Fruit fly (Drosophila melanogaster): ENCODE measurements around the gene Ubc6.

DNA sequence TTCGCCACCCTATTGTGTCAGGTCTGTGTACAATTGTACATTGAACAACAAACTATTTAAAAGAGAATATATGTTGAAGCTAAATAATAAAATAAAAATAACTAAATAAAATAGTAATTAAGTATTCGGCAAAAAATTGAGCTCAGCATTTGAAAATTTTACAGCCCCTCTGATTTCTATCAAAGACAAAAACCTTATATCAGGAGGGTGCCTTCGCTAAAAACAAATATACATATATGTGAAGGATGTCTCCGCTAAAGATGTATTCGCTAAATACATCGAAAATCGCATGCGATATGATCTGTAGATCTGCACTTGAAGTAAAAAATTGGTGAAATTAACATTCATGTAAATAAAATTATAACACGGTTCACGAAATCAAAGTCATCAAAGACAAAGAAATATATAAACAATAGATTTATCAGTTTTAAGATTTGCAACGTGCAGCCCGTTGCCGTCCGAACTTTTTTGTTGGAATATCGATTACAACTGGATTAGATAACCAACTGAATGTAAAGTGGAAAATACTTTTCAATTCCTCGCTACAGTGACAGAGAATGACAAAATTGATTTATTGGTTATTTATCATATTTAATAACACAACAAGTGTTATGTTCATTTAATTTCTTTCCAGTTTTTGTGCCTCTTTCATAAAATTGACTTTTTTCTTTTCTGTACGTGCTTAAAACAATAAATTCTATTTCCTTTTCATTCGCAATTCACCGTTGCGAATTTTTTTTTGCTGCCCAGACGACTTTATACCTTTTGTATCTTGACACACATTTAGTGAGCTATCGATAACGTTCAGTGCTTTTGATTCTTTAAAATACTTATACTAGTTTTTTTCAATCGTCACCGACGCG is 46.5 kb downstream of the Ubc6 start, which contains the start of gene Gnf1:
- TF ChIP-seq Mnt (GFP tag; optimal IDR thresholded peaks at IDR 0.05), result no peak
- no peak for TF ChIP-seq pad (GFP tag; optimal IDR thresholded peaks at IDR 0.05)
- no peak for TF ChIP-seq Clk (GFP tag; optimal IDR thresholded peaks at IDR 0.05)
- peak; percentile 72 for TF ChIP-seq kay (GFP tag; ENCODE audit: borderline replicate concordance)
- no peak for TF ChIP-seq bab1 (GFP tag; optimal IDR thresholded peaks at IDR 0.05)
